Fruit fly (Drosophila melanogaster): ENCODE measurements around the gene CG3436.

CG3436 gene

dm6 chr2L:107032-107431, 48.8 kb upstream of the CG3436 start (continued):
- TF ChIP-seq CG30403 (GFP tag; optimal IDR thresholded peaks at IDR 0.05) (no peak), CG16815 (GFP tag; optimal IDR thresholded peaks at IDR 0.05) (no peak), sd (tag; optimal IDR thresholded peaks at IDR 0.05) (no peak), CG8290 (GFP tag; optimal IDR thresholded peaks at IDR 0.05) (no peak), CG8290 (tag; optimal IDR thresholded peaks at IDR 0.05) (no peak), CG6689 (GFP tag; IDR thresholded peaks at IDR 0.05) (no peak), CG34376 (GFP tag; optimal IDR thresholded peaks at IDR 0.05) (peak; percentile 42), tup (GFP tag; optimal IDR thresholded peaks at IDR 0.05) (no peak), CG2678 (tag; optimal IDR thresholded peaks at IDR 0.05) (no peak), gcm (GFP tag; optimal IDR thresholded peaks at IDR 0.05) (no peak), ERR (GFP tag; optimal IDR thresholded peaks at IDR 0.05) (no peak), CG10321 (GFP tag; IDR thresholded peaks at IDR 0.05) (no peak), oc (tag; optimal IDR thresholded peaks at IDR 0.05) (no peak), Pdp1 (GFP tag; optimal IDR thresholded peaks at IDR 0.05) (peak in 1 of 2 experiments; percentile 48), cad (GFP tag; optimal IDR thresholded peaks at IDR 0.05) (no peak), br (optimal IDR thresholded peaks at IDR 0.05) (no peak), ab (GFP tag; optimal IDR thresholded peaks at IDR 0.05) (no peak), Deaf1 (tag; optimal IDR thresholded peaks at IDR 0.05) (no peak), slp2 (GFP tag; optimal IDR thresholded peaks at IDR 0.05) (no peak), cwo (GFP tag; optimal IDR thresholded peaks at IDR 0.05) (no peak)

dm6 chr2L:107476-108436, 48.1 kb upstream of the CG3436 start:
- TF ChIP-seq rib (GFP tag; IDR thresholded peaks at IDR 0.05), result peak; percentile 58
- TF ChIP-seq Dad (GFP tag; optimal IDR thresholded peaks at IDR 0.05), result no peak
- no peak for TF ChIP-seq Kr (GFP tag; optimal IDR thresholded peaks at IDR 0.05)
- TF ChIP-seq ken (GFP tag; IDR thresholded peaks at IDR 0.05), result no peak; the same call in 2 of the 3 replicates
- TF ChIP-seq sisA (GFP tag; IDR thresholded peaks at IDR 0.05), result no peak
- no peak for TF ChIP-seq HmgZ (tag; optimal IDR thresholded peaks at IDR 0.05)
- TF ChIP-seq gcm2 (GFP tag; optimal IDR thresholded peaks at IDR 0.05), result no peak
- TF ChIP-seq zen2 (GFP tag; IDR thresholded peaks at IDR 0.05; ENCODE audit: partially characterized antibody), result no peak
- TF ChIP-seq Awh (GFP tag; IDR thresholded peaks at IDR 0.05), result no peak
- no peak for TF ChIP-seq CG11093 (GFP tag; IDR thresholded peaks at IDR 0.05)
- TF ChIP-seq CG13287 (GFP tag; IDR thresholded peaks at IDR 0.05; ENCODE audit: partially characterized antibody), result peak; percentile 52
- TF ChIP-seq YL-1 (GFP tag; optimal IDR thresholded peaks at IDR 0.05), result peak; percentile 44
- TF ChIP-seq sim (GFP tag; IDR thresholded peaks at IDR 0.05), result no peak
- no peak for TF ChIP-seq CG2120 (GFP tag; optimal IDR thresholded peaks at IDR 0.05)
- peak; percentile 45; the same call in 1 of the 3 replicates for TF ChIP-seq otp (GFP tag; IDR thresholded peaks at IDR 0.05)
- TF ChIP-seq Hsf (GFP tag; optimal IDR thresholded peaks at IDR 0.05), result no peak
- no peak for TF ChIP-seq CG4617 (GFP tag; optimal IDR thresholded peaks at IDR 0.05; ENCODE audit: borderline replicate concordance)
- TF ChIP-seq sc (optimal IDR thresholded peaks at IDR 0.05), result no peak
- TF ChIP-seq sc (GFP tag; optimal IDR thresholded peaks at IDR 0.05), result no peak
- TF ChIP-seq CG2889 (GFP tag; IDR thresholded peaks at IDR 0.05), result no peak
- no peak for TF ChIP-seq CG10267 (tag; optimal IDR thresholded peaks at IDR 0.05)
- no peak for TF ChIP-seq Dip3 (GFP tag; optimal IDR thresholded peaks at IDR 0.05)
- no peak for TF ChIP-seq Sin3A (optimal IDR thresholded peaks at IDR 0.05)
- TF ChIP-seq nom (GFP tag; optimal IDR thresholded peaks at IDR 0.05), result peak; percentile 63
- TF ChIP-seq tx (GFP tag; optimal IDR thresholded peaks at IDR 0.05), result no peak
- no peak for TF ChIP-seq Doc2 (GFP tag; IDR thresholded peaks at IDR 0.05)
- TF ChIP-seq jumu (GFP tag; optimal IDR thresholded peaks at IDR 0.05), result no peak
- no peak for TF ChIP-seq Hmr (GFP tag; optimal IDR thresholded peaks at IDR 0.05)
- no peak for TF ChIP-seq crol (GFP tag; IDR thresholded peaks at IDR 0.05)
- peak; percentile 53; the same call in 1 of the 2 replicates for TF ChIP-seq Bgb (GFP tag; IDR thresholded peaks at IDR 0.05; ENCODE audit: partially characterized antibody)
- no peak for TF ChIP-seq CG7745 (tag; optimal IDR thresholded peaks at IDR 0.05)

Data from whole organism, embryonic.